Fruit fly (Drosophila melanogaster) whole organism, prepupa: ENCODE measurements around the gene alt.

Experiments
- CG11762 ChIP-seq: fragments of 200-800 bp; sonication (Bioruptor generic); optimal IDR thresholded peaks from 3 replicates; lab custom pipeline; 2016; ENCODE audit warnings: missing biosample characterization, missing genetic modification characterization; ENCODE audit not compliant: insufficient read depth
- CG15336 ChIP-seq: fragments of 200-800 bp; sonication (Bioruptor generic); IDR thresholded peaks from 2 replicates; pipeline ENCODE4 v1.3.6; 2022; ENCODE audit warnings: missing biosample characterization, missing genetic modification characterization
- CG1621 ChIP-seq: fragments of 200-800 bp; sonication (Bioruptor generic); optimal IDR thresholded peaks from 3 replicates; lab custom pipeline; 2018; ENCODE audit warnings: missing biosample characterization, mild to moderate bottlenecking, missing genetic modification characterization
- CG8632 ChIP-seq: fragments of 200-800 bp; sonication (Bioruptor generic); optimal IDR thresholded peaks from 3 replicates; lab custom pipeline; 2016; ENCODE audit warnings: missing biosample characterization, missing genetic modification characterization
- Sox14 ChIP-seq: fragments of 200-800 bp; sonication (Bioruptor generic); optimal IDR thresholded peaks from 3 replicates; lab custom pipeline; 2016; ENCODE audit warnings: missing biosample characterization, missing genetic modification characterization
- esn ChIP-seq: fragments of 200-800 bp; sonication (Bioruptor generic); optimal IDR thresholded peaks from 2 replicates; lab custom pipeline; 2016; ENCODE audit warnings: missing biosample characterization, mild to moderate bottlenecking, missing genetic modification characterization, moderate library complexity
- fkh ChIP-seq: fragments of 200-800 bp; sonication (Bioruptor generic); optimal IDR thresholded peaks from 3 replicates; lab custom pipeline; 2017; ENCODE audit warnings: missing biosample characterization, mild to moderate bottlenecking, missing genetic modification characterization, moderate library complexity
- lz ChIP-seq: fragments of 200-800 bp; sonication (Bioruptor generic); optimal IDR thresholded peaks from 3 replicates; lab custom pipeline; 2016; ENCODE audit warnings: missing biosample characterization, missing genetic modification characterization
- salr ChIP-seq, 2 experiments: fragments of 200-800 bp; sonication (Bioruptor generic); optimal IDR thresholded peaks; 3 replicates each; lab custom pipeline; 2016 to 2018; ENCODE audit warnings: missing biosample characterization in 2 of 2, missing genetic modification characterization in 2 of 2, mild to moderate bottlenecking in 1 of 2
- ss ChIP-seq, 2 experiments: fragments of 200-800 bp; sonication (Bioruptor generic); optimal IDR thresholded peaks; 2 replicates in 1 of 2; 3 replicates in 1 of 2; lab custom pipeline; 2017 to 2018; ENCODE audit warnings: mild to moderate bottlenecking in 2 of 2, missing biosample characterization in 2 of 2, missing genetic modification characterization in 2 of 2, moderate library complexity in 1 of 2
- topi ChIP-seq: fragments of 200-800 bp; sonication (Bioruptor generic); optimal IDR thresholded peaks from 3 replicates; lab custom pipeline; 2016; ENCODE audit warnings: missing biosample characterization, missing genetic modification characterization
- vri ChIP-seq: fragments of 200-800 bp; sonication (Bioruptor generic); optimal IDR thresholded peaks from 3 replicates; lab custom pipeline; 2016; ENCODE audit warnings: missing biosample characterization, mild to moderate bottlenecking, missing genetic modification characterization

- TF ChIP-seq CG11762 (GFP tag; lab: Kevin White, UChicago) (no peak), salr (GFP tag; optimal IDR thresholded peaks at IDR 0.05; lab: Kevin White, UChicago) (no peak), ss (GFP tag; optimal IDR thresholded peaks at IDR 0.05; lab: Kevin White, UChicago) (no peak), Sox14 (no peak), lz (GFP tag; lab: Kevin White, UChicago) (no peak), topi (GFP tag; lab: Kevin White, UChicago) (no peak), CG1621 (no peak), CG15336 (no peak), vri (GFP tag; lab: Kevin White, UChicago) (no peak), CG8632 (GFP tag; lab: Kevin White, UChicago) (no peak), fkh (GFP tag; lab: Kevin White, UChicago) (no peak), esn (GFP tag; lab: Kevin White, UChicago) (no peak)
Measured at dm6 chr3R:17630417-17630816, 51.9 kb downstream of the alt start, which contains the start of gene CG43175.
